Fruit fly (Drosophila melanogaster): ENCODE measurements around the gene CG31954.

CG31954 gene

dm6 chr2L:3475948-3476347 is 34.0 kb downstream of the CG31954 start (continued):
- TF ChIP-seq stwl (tag; optimal IDR thresholded peaks at IDR 0.05) (no peak), Sry-β (GFP tag; optimal IDR thresholded peaks at IDR 0.05) (no peak), CG33213 (GFP tag; optimal IDR thresholded peaks at IDR 0.05) (no peak), Dref (GFP tag; IDR thresholded peaks at IDR 0.05) (no peak), Pdp1 (GFP tag; optimal IDR thresholded peaks at IDR 0.05) (peak; percentile 43 to 52), Meics (GFP tag; optimal IDR thresholded peaks at IDR 0.05) (peak; percentile 83), slou (GFP tag; optimal IDR thresholded peaks at IDR 0.05) (peak; percentile 50), ranshi (GFP tag; IDR thresholded peaks at IDR 0.05) (no peak), pan (optimal IDR thresholded peaks at IDR 0.05) (no peak), pan (GFP tag; optimal IDR thresholded peaks at IDR 0.05 in 1 of 2, IDR thresholded peaks at IDR 0.05 in 1 of 2) (peak in 1 of 2 experiments; percentile 72), hkb (optimal IDR thresholded peaks at IDR 0.05) (no peak), hkb (GFP tag; IDR thresholded peaks at IDR 0.05) (no peak), trh (GFP tag; optimal IDR thresholded peaks at IDR 0.05) (no peak), HmgD (GFP tag; optimal IDR thresholded peaks at IDR 0.05) (no peak), Myb (GFP tag; optimal IDR thresholded peaks at IDR 0.05) (peak; percentile 24), seq (GFP tag; IDR thresholded peaks at IDR 0.05) (peak; percentile 41), CG5953 (GFP tag; IDR thresholded peaks at IDR 0.05) (no peak), ac (GFP tag; optimal IDR thresholded peaks at IDR 0.05) (no peak), ftz-f1 (GFP tag; optimal IDR thresholded peaks at IDR 0.05) (no peak), ttk (GFP tag; IDR thresholded peaks at IDR 0.05) (0 out of 2 replicates have a peak, but pooled peaks have one; percentile 37), zfh2 (GFP tag; optimal IDR thresholded peaks at IDR 0.05) (peak; percentile 56), inv (GFP tag; IDR thresholded peaks at IDR 0.05; ENCODE audit: partially characterized antibody) (no peak), CG5245 (GFP tag; optimal IDR thresholded peaks at IDR 0.05) (no peak), E2f2 (GFP tag; IDR thresholded peaks at IDR 0.05) (peak; percentile 31; the same call in 1 of the 2 replicates), Usf (GFP tag; optimal IDR thresholded peaks at IDR 0.05) (no peak), jigr1 (GFP tag; IDR thresholded peaks at IDR 0.05) (no peak), gt (GFP tag; IDR thresholded peaks at IDR 0.05) (no peak), bcd (GFP tag; optimal IDR thresholded peaks at IDR 0.05) (peak; percentile 49), kah (GFP tag; optimal IDR thresholded peaks at IDR 0.05) (no peak), CG12071 (GFP tag; optimal IDR thresholded peaks at IDR 0.05) (no peak), CG31224 (GFP tag; IDR thresholded peaks at IDR 0.05) (no peak), D19B (GFP tag; optimal IDR thresholded peaks at IDR 0.05) (peak; percentile 51), crp (GFP tag; optimal IDR thresholded peaks at IDR 0.05) (no peak), slp2 (GFP tag; optimal IDR thresholded peaks at IDR 0.05) (peak; percentile 2), CG14014 (GFP tag; IDR thresholded peaks at IDR 0.05) (peak; percentile 49; the same call in 1 of the 2 replicates), sob (GFP tag; IDR thresholded peaks at IDR 0.05) (peak; percentile 51; the same call in 1 of the 2 replicates), exex (tag; optimal IDR thresholded peaks at IDR 0.05) (peak; percentile 25), CG31365 (tag; optimal IDR thresholded peaks at IDR 0.05) (no peak), Aef1 (GFP tag; IDR thresholded peaks at IDR 0.05) (peak; percentile 58; the same call in 2 of the 3 replicates), CG30403 (GFP tag; optimal IDR thresholded peaks at IDR 0.05) (peak; percentile 82), ATbp (GFP tag; optimal IDR thresholded peaks at IDR 0.05) (peak; percentile 51), Fer3 (tag; optimal IDR thresholded peaks at IDR 0.05) (peak; percentile 52), Trl (optimal IDR thresholded peaks at IDR 0.05) (no peak), Trl (GFP tag; optimal IDR thresholded peaks at IDR 0.05) (peak; percentile 37), twi (tag; optimal IDR thresholded peaks at IDR 0.05) (no peak)
